Fruit fly (Drosophila melanogaster) whole organism, embryonic: ENCODE measurements around the gene Acp63F.
A peak's percentile ranks its signal among the peaks of the same experiment; 100 is the strongest.

Experiments
- CG11456 ChIP-seq: fragments of 200-800 bp; sonication (Bioruptor generic); IDR thresholded peaks from 3 replicates; pipeline ENCODE4 v1.3.6; 2022; ENCODE audit warnings: missing biosample characterization, missing genetic modification characterization
- CG13624 ChIP-seq: fragments of 200-800 bp; sonication (Bioruptor generic); optimal IDR thresholded peaks from 2 replicates; lab custom pipeline; 2016; ENCODE audit warnings: missing biosample characterization, missing genetic modification characterization
- CG15479 ChIP-seq: fragments of 200-800 bp; sonication (Bioruptor generic); optimal IDR thresholded peaks from 3 replicates; lab custom pipeline; 2019; ENCODE audit warnings: missing biosample characterization, mild to moderate bottlenecking, missing genetic modification characterization, moderate library complexity
- CG17361 ChIP-seq: fragments of 200-800 bp; sonication (Bioruptor generic); IDR thresholded peaks from 3 replicates; pipeline ENCODE4 v1.3.6; 2022; ENCODE audit warnings: missing biosample characterization, missing genetic modification characterization
- CG18599 ChIP-seq: fragments of 200-800 bp; sonication (Bioruptor generic); optimal IDR thresholded peaks from 3 replicates; lab custom pipeline; 2017; ENCODE audit warnings: missing biosample characterization, missing genetic modification characterization, mild to moderate bottlenecking, moderate library complexity, missing genetic modification reagents
- CG30020 ChIP-seq: fragments of 200-800 bp; optimal IDR thresholded peaks from 2 replicates; lab custom pipeline; 2019; ENCODE audit warnings: missing biosample characterization, mild to moderate bottlenecking, missing genetic modification characterization, moderate library complexity
- CG32532 ChIP-seq: fragments of 200-800 bp; sonication (Bioruptor generic); IDR thresholded peaks from 2 replicates; pipeline ENCODE4 v1.3.6; 2022; ENCODE audit warnings: missing biosample characterization, missing genetic modification characterization
- CG3407 ChIP-seq: fragments of 200-800 bp; sonication (Bioruptor generic); optimal IDR thresholded peaks from 2 replicates; lab custom pipeline; 2018; ENCODE audit warnings: missing biosample characterization, mild to moderate bottlenecking, missing genetic modification characterization
- CG4328 ChIP-seq: fragments of 200-800 bp; sonication (Bioruptor generic); optimal IDR thresholded peaks from 3 replicates; lab custom pipeline; 2017; ENCODE audit warnings: missing biosample characterization, missing genetic modification reagents, missing genetic modification characterization
- CG5953 ChIP-seq: fragments of 200-800 bp; sonication (Bioruptor generic); IDR thresholded peaks from 2 replicates; pipeline ENCODE4 v1.3.6; 2022; ENCODE audit warnings: missing biosample characterization, missing genetic modification characterization
- CG7786 ChIP-seq: fragments of 200-800 bp; sonication (Bioruptor generic); optimal IDR thresholded peaks from 2 replicates; lab custom pipeline; 2016; ENCODE audit warnings: missing biosample characterization, missing genetic modification characterization
- CG7987 ChIP-seq: fragments of 200-800 bp; sonication (Bioruptor generic); optimal IDR thresholded peaks from 2 replicates; lab custom pipeline; 2018; ENCODE audit warnings: missing biosample characterization, mild to moderate bottlenecking, missing genetic modification characterization, moderate library complexity
- CG8924 ChIP-seq: fragments of 200-800 bp; optimal IDR thresholded peaks from 3 replicates; lab custom pipeline; 2019; ENCODE audit warnings: missing biosample characterization, mild to moderate bottlenecking, missing genetic modification characterization, moderate library complexity
- CG9215 ChIP-seq: fragments of 200-800 bp; sonication (Bioruptor generic); IDR thresholded peaks from 2 replicates; pipeline ENCODE4 v1.3.6; 2022; ENCODE audit warnings: missing biosample characterization, missing genetic modification characterization
- CG9727 ChIP-seq: fragments of 200-800 bp; sonication (Bioruptor generic); optimal IDR thresholded peaks from 3 replicates; lab custom pipeline; 2017; ENCODE audit warnings: missing biosample characterization, mild to moderate bottlenecking, missing genetic modification characterization
- Chrac-16 ChIP-seq: fragments of 200-800 bp; sonication (Bioruptor generic); optimal IDR thresholded peaks from 3 replicates; lab custom pipeline; 2016; ENCODE audit warnings: missing biosample characterization, missing genetic modification characterization
- D19A ChIP-seq: fragments of 200-800 bp; optimal IDR thresholded peaks from 3 replicates; lab custom pipeline; 2019; ENCODE audit warnings: missing biosample characterization, mild to moderate bottlenecking, missing genetic modification characterization, moderate library complexity
- Drgx ChIP-seq: fragments of 200-800 bp; sonication (Bioruptor generic); IDR thresholded peaks from 2 replicates; pipeline ENCODE4 v1.3.6; 2022; ENCODE audit warnings: missing biosample characterization, missing genetic modification characterization
- Fer1 ChIP-seq: fragments of 200-800 bp; sonication (Bioruptor generic); optimal IDR thresholded peaks from 2 replicates; lab custom pipeline; 2017; ENCODE audit warnings: missing biosample characterization, mild to moderate bottlenecking, missing genetic modification characterization
- Mes4 ChIP-seq: fragments of 200-800 bp; sonication (Bioruptor generic); optimal IDR thresholded peaks from 2 replicates; lab custom pipeline; 2016; ENCODE audit warnings: missing biosample characterization, missing genetic modification characterization
- NFAT ChIP-seq: fragments of 200-800 bp; sonication (Bioruptor generic); IDR thresholded peaks from 2 replicates; pipeline ENCODE4 v1.3.6; 2022; ENCODE audit warnings: missing biosample characterization, missing genetic modification characterization
- Neu2 ChIP-seq: fragments of 200-800 bp; sonication (Bioruptor generic); optimal IDR thresholded peaks from 3 replicates; lab custom pipeline; 2016; ENCODE audit warnings: missing biosample characterization, missing genetic modification characterization, borderline replicate concordance
- NfI ChIP-seq: fragments of 200-800 bp; sonication (Bioruptor generic); optimal IDR thresholded peaks from 3 replicates; lab custom pipeline; 2018; ENCODE audit warnings: missing biosample characterization, mild to moderate bottlenecking, missing genetic modification characterization, moderate library complexity
- Opbp ChIP-seq: fragments of 200-800 bp; sonication (Bioruptor generic); IDR thresholded peaks from 3 replicates; pipeline ENCODE4 v1.3.6; 2022; ENCODE audit warnings: missing biosample characterization, missing genetic modification characterization; ENCODE audit not compliant: partially characterized antibody
- Stat92E ChIP-seq, 3 experiments: fragments of >200 bp in 2 of 3; fragments of 200-800 bp in 1 of 3; sonication (Bioruptor generic) in 1 of 3; optimal IDR thresholded peaks; 2 replicates each; lab custom pipeline; 2017 to 2019; ENCODE audit warnings: missing biosample characterization in 3 of 3, missing genetic modification characterization in 3 of 3, mild to moderate bottlenecking in 1 of 3, moderate library complexity in 1 of 3
- ab ChIP-seq: fragments of 200-800 bp; sonication (Bioruptor generic); optimal IDR thresholded peaks from 2 replicates; lab custom pipeline; 2016; ENCODE audit warnings: missing biosample characterization, missing genetic modification characterization
- ac ChIP-seq: fragments of 200-800 bp; sonication (Bioruptor generic); optimal IDR thresholded peaks from 3 replicates; lab custom pipeline; 2017; ENCODE audit warnings: missing biosample characterization, mild to moderate bottlenecking, missing genetic modification characterization
- aop ChIP-seq: fragments of 200-800 bp; sonication (Bioruptor generic); IDR thresholded peaks from 2 replicates; pipeline ENCODE4 v1.3.6; 2022; ENCODE audit warnings: missing biosample characterization, missing genetic modification characterization
- ara ChIP-seq: fragments of 200-800 bp; sonication (Bioruptor generic); IDR thresholded peaks from 2 replicates; pipeline ENCODE4 v1.3.6; 2022; ENCODE audit warnings: missing biosample characterization, missing genetic modification characterization
- br ChIP-seq: fragments of >200 bp; optimal IDR thresholded peaks from 2 replicates; lab custom pipeline; 2017
- cas ChIP-seq: fragments of 200-800 bp; sonication (Bioruptor generic); IDR thresholded peaks from 2 replicates; pipeline ENCODE4 v1.3.6; 2022; ENCODE audit warnings: missing biosample characterization, missing genetic modification characterization
- da ChIP-seq: fragments of 200-800 bp; sonication (Bioruptor generic); optimal IDR thresholded peaks from 2 replicates; lab custom pipeline; 2016; ENCODE audit warnings: missing biosample characterization, missing genetic modification characterization
- danr ChIP-seq: fragments of 200-800 bp; sonication (Bioruptor generic); IDR thresholded peaks from 2 replicates; pipeline ENCODE4 v1.3.6; 2022; ENCODE audit warnings: missing biosample characterization, missing genetic modification characterization
- fd3F ChIP-seq: fragments of 200-800 bp; sonication (Bioruptor generic); optimal IDR thresholded peaks from 2 replicates; lab custom pipeline; 2018; ENCODE audit warnings: missing biosample characterization, mild to moderate bottlenecking, missing genetic modification characterization, moderate library complexity
- ftz-f1 ChIP-seq: fragments of 200-800 bp; sonication (Bioruptor generic); optimal IDR thresholded peaks from 2 replicates; lab custom pipeline; 2016; ENCODE audit warnings: missing biosample characterization, missing genetic modification characterization
- fu2 ChIP-seq: fragments of 200-800 bp; sonication (Bioruptor generic); optimal IDR thresholded peaks from 2 replicates; lab custom pipeline; 2016; ENCODE audit warnings: missing biosample characterization, missing genetic modification characterization
- gce ChIP-seq: fragments of 200-800 bp; sonication (Bioruptor generic); IDR thresholded peaks from 3 replicates; pipeline ENCODE4 v1.3.6; 2022; ENCODE audit warnings: missing biosample characterization, missing genetic modification characterization
- gem ChIP-seq: fragments of 200-800 bp; sonication (Bioruptor generic); optimal IDR thresholded peaks from 2 replicates; lab custom pipeline; 2019; ENCODE audit warnings: missing biosample characterization, mild to moderate bottlenecking, missing genetic modification characterization, moderate library complexity
- gfzf ChIP-seq: fragments of 200-800 bp; sonication (Bioruptor generic); optimal IDR thresholded peaks from 2 replicates; lab custom pipeline; 2016; ENCODE audit warnings: missing biosample characterization, mild to moderate bottlenecking, missing genetic modification characterization, moderate library complexity
- gsb-n ChIP-seq: fragments of 200-800 bp; sonication (Bioruptor generic); optimal IDR thresholded peaks from 3 replicates; lab custom pipeline; 2018; ENCODE audit warnings: missing biosample characterization, mild to moderate bottlenecking, missing genetic modification characterization
- hkb ChIP-seq, 2 experiments: fragments of 200-800 bp in 1 of 2; fragments of >200 bp in 1 of 2; sonication (Bioruptor generic) in 1 of 2; IDR thresholded peaks in 1 of 2; optimal IDR thresholded peaks in 1 of 2; 2 replicates each; pipeline versions ENCODE4 v1.3.6 to Lab custom; 2017 to 2022; ENCODE audit warnings: missing biosample characterization in 1 of 2, missing genetic modification characterization in 1 of 2
- insv ChIP-seq, 2 experiments: fragments of 200-800 bp; sonication (Bioruptor generic); optimal IDR thresholded peaks; 3 replicates each; lab custom pipeline; 2016 to 2018; ENCODE audit warnings: missing biosample characterization in 2 of 2, missing genetic modification characterization in 2 of 2
- lab ChIP-seq: fragments of 200-800 bp; sonication (Bioruptor generic); optimal IDR thresholded peaks from 3 replicates; lab custom pipeline; 2017; ENCODE audit warnings: missing biosample characterization, missing genetic modification characterization, mild to moderate bottlenecking, moderate library complexity, missing genetic modification reagents
- nerfin-2 ChIP-seq: fragments of 200-800 bp; sonication (Bioruptor generic); IDR thresholded peaks from 2 replicates; pipeline ENCODE4 v1.3.6; 2022; ENCODE audit warnings: missing biosample characterization, missing genetic modification characterization; ENCODE audit not compliant: partially characterized antibody
- pan ChIP-seq, 4 experiments: fragments of >200 bp in 3 of 4; fragments of 200-800 bp in 1 of 4; sonication (Bioruptor generic) in 1 of 4; optimal IDR thresholded peaks in 3 of 4; IDR thresholded peaks in 1 of 4; 2 replicates each; pipeline versions ENCODE4 v1.3.6 to Lab custom; 2017 to 2022; ENCODE audit warnings: missing biosample characterization in 2 of 4, missing genetic modification characterization in 2 of 4, mixed read lengths in 1 of 4
- sqz ChIP-seq: fragments of 200-800 bp; sonication (Bioruptor generic); optimal IDR thresholded peaks from 3 replicates; lab custom pipeline; 2018; ENCODE audit warnings: missing biosample characterization, mild to moderate bottlenecking, missing genetic modification characterization
- stc ChIP-seq: fragments of 200-800 bp; sonication (Bioruptor generic); IDR thresholded peaks from 2 replicates; pipeline ENCODE4 v1.3.6; 2022; ENCODE audit warnings: missing biosample characterization, missing genetic modification characterization
- trem ChIP-seq: fragments of 200-800 bp; optimal IDR thresholded peaks from 3 replicates; lab custom pipeline; 2019; ENCODE audit warnings: missing biosample characterization, mild to moderate bottlenecking, missing genetic modification characterization, moderate library complexity

Acp63F gene

dm6 chr3L:3824790-3825484, 8.8 kb upstream of the Acp63F start, which contains the start of gene Rdh (continued):
- TF ChIP-seq insv (GFP tag; optimal IDR thresholded peaks at IDR 0.05; lab: Kevin White, UChicago), result peak in 1 of 2 experiments; percentile 49
- TF ChIP-seq CG13624, result no peak
- peak; percentile 54; the same call in 1 of the 2 replicates for TF ChIP-seq danr
- 0 out of 2 replicates have a peak, but pooled peaks have one; percentile 8 for TF ChIP-seq Drgx (GFP tag; lab: Robert Waterston, UW)
- TF ChIP-seq CG7786 (GFP tag; lab: Kevin White, UChicago), result peak; percentile 14
- peak; percentile 93 for TF ChIP-seq CG17361 (GFP tag; lab: Robert Waterston, UW)
- TF ChIP-seq br (lab: Kevin White, UChicago), result no peak
- peak; percentile 90 for TF ChIP-seq gem
- no peak for TF ChIP-seq gce (GFP tag; lab: Robert Waterston, UW)
- TF ChIP-seq lab (GFP tag; lab: Kevin White, UChicago), result peak; percentile 92
- no peak for TF ChIP-seq gfzf (GFP tag; lab: Kevin White, UChicago)
- TF ChIP-seq CG9215, result peak; percentile 65; the same call in 1 of the 2 replicates
- TF ChIP-seq ara (GFP tag; lab: Robert Waterston, UW), result peak; percentile 72
- no peak for TF ChIP-seq ftz-f1 (GFP tag; lab: Kevin White, UChicago)
- TF ChIP-seq trem, result peak; percentile 62
- peak; percentile 48 for TF ChIP-seq Chrac-16
- TF ChIP-seq CG11456 (GFP tag; lab: Robert Waterston, UW), result no peak
- no peak for TF ChIP-seq CG5953 (GFP tag; lab: Robert Waterston, UW)
- no peak for TF ChIP-seq ab (GFP tag; lab: Kevin White, UChicago)
- peak; percentile 85 for TF ChIP-seq CG9727 (GFP tag; lab: Kevin White, UChicago)
- 0 out of 3 replicates have a peak, but pooled peaks have one; percentile 15 for TF ChIP-seq Opbp
- TF ChIP-seq Stat92E (GFP tag; optimal IDR thresholded peaks at IDR 0.05; lab: Kevin White, UChicago), result no peak
- peak; percentile 80 for TF ChIP-seq D19A (tag; lab: Kevin White, UChicago)
- TF ChIP-seq fu2 (GFP tag; lab: Kevin White, UChicago), result no peak
- TF ChIP-seq CG15479 (GFP tag; lab: Kevin White, UChicago), result no peak
- peak; percentile 96 for TF ChIP-seq CG18599 (GFP tag; lab: Kevin White, UChicago)
- no peak for TF ChIP-seq ac
- peak; percentile 80 for TF ChIP-seq NfI
- peak; percentile 86 for TF ChIP-seq CG4328 (GFP tag; lab: Kevin White, UChicago)
- peak; percentile 68 for TF ChIP-seq gsb-n (tag; lab: Kevin White, UChicago)
- TF ChIP-seq Neu2 (GFP tag; lab: Kevin White, UChicago), result no peak
- no peak for TF ChIP-seq hkb (optimal IDR thresholded peaks at IDR 0.05; lab: Kevin White, UChicago)
- peak; percentile 84 for TF ChIP-seq hkb (GFP tag; IDR thresholded peaks at IDR 0.05; lab: Robert Waterston, UW)
- TF ChIP-seq fd3F (GFP tag; lab: Kevin White, UChicago), result peak; percentile 69
- TF ChIP-seq CG7987, result peak; percentile 15
- peak; percentile 70 for TF ChIP-seq sqz (GFP tag; lab: Kevin White, UChicago)
- peak; percentile 49; the same call in 1 of the 2 replicates for TF ChIP-seq CG32532 (GFP tag; lab: Robert Waterston, UW)
- TF ChIP-seq CG30020 (tag; lab: Kevin White, UChicago), result peak; percentile 37
- TF ChIP-seq aop, result no peak
- no peak for TF ChIP-seq nerfin-2 (GFP tag; lab: Robert Waterston, UW)
- TF ChIP-seq da (GFP tag; lab: Kevin White, UChicago), result no peak
- 0 out of 2 replicates have a peak, but pooled peaks have one; percentile 31 for TF ChIP-seq NFAT (GFP tag; lab: Robert Waterston, UW)
- TF ChIP-seq cas, result no peak
- TF ChIP-seq Fer1 (GFP tag; lab: Kevin White, UChicago), result peak; percentile 94
- no peak for TF ChIP-seq Mes4
- peak; percentile 56 for TF ChIP-seq CG3407 (GFP tag; lab: Kevin White, UChicago)
- peak; percentile 56 for TF ChIP-seq stc (GFP tag; lab: Robert Waterston, UW)
- peak; percentile 90 for TF ChIP-seq CG8924
- no peak for TF ChIP-seq pan (optimal IDR thresholded peaks at IDR 0.05; lab: Kevin White, UChicago)
- peak in 1 of 2 experiments; percentile 19 for TF ChIP-seq pan (GFP tag; optimal IDR thresholded peaks at IDR 0.05 in 1 of 2, IDR thresholded peaks at IDR 0.05 in 1 of 2)
